Fruit fly (Drosophila melanogaster) whole organism, embryonic: Measurements from ENCODE around the gene brm.

Experiments
- Awh ChIP-seq: fragments of 200-800 bp; sonication (Bioruptor generic); IDR thresholded peaks from 2 replicates; pipeline ENCODE4, ENCODE4 v1.3.6; 2022; ENCODE audit warnings: missing biosample characterization, missing genetic modification characterization
- B-H1 ChIP-seq: fragments of 200-800 bp; sonication (Bioruptor generic); IDR thresholded peaks from 3 replicates; pipeline ENCODE4 v1.3.6; 2022; ENCODE audit warnings: missing biosample characterization, missing genetic modification characterization
- Bgb ChIP-seq: fragments of 200-800 bp; sonication (Bioruptor generic); IDR thresholded peaks from 2 replicates; pipeline ENCODE4 v1.3.6; 2022; ENCODE audit warnings: missing biosample characterization, missing genetic modification characterization; ENCODE audit not compliant: partially characterized antibody
- BtbVII ChIP-seq: fragments of 200-800 bp; sonication (Bioruptor generic); optimal IDR thresholded peaks from 3 replicates; lab custom pipeline; 2017; ENCODE audit warnings: missing biosample characterization, mild to moderate bottlenecking, missing genetic modification characterization
- CG10274 ChIP-seq: fragments of 200-800 bp; sonication (Bioruptor generic); optimal IDR thresholded peaks from 3 replicates; lab custom pipeline; 2017; ENCODE audit warnings: missing biosample characterization, mild to moderate bottlenecking, missing genetic modification characterization
- CG10565 ChIP-seq: fragments of 200-800 bp; sonication (Bioruptor generic); optimal IDR thresholded peaks from 3 replicates; lab custom pipeline; 2016; ENCODE audit warnings: missing biosample characterization, mild to moderate bottlenecking, missing genetic modification characterization
- CG10654 ChIP-seq: fragments of 200-800 bp; sonication (Bioruptor generic); optimal IDR thresholded peaks from 2 replicates; lab custom pipeline; 2016; ENCODE audit warnings: missing biosample characterization, missing genetic modification characterization
- CG12744 ChIP-seq: fragments of 200-800 bp; sonication (Bioruptor generic); optimal IDR thresholded peaks from 2 replicates; lab custom pipeline; 2016; ENCODE audit warnings: missing biosample characterization, missing genetic modification characterization
- CG14860 ChIP-seq: fragments of 200-800 bp; sonication (Bioruptor generic); IDR thresholded peaks from 3 replicates; pipeline ENCODE4 v1.3.6; 2022; ENCODE audit warnings: missing biosample characterization, missing genetic modification characterization; ENCODE audit not compliant: partially characterized antibody
- CG14965 ChIP-seq: fragments of 200-800 bp; sonication (Bioruptor generic); optimal IDR thresholded peaks from 2 replicates; lab custom pipeline; 2016; ENCODE audit warnings: missing biosample characterization, missing genetic modification characterization, borderline replicate concordance
- CG15011 ChIP-seq: fragments of 200-800 bp; sonication (Bioruptor generic); optimal IDR thresholded peaks from 3 replicates; lab custom pipeline; 2018; ENCODE audit warnings: missing biosample characterization, mild to moderate bottlenecking, missing genetic modification characterization
- CG15514 ChIP-seq: fragments of 200-800 bp; sonication (Bioruptor generic); optimal IDR thresholded peaks from 3 replicates; lab custom pipeline; 2017; ENCODE audit warnings: missing biosample characterization, missing genetic modification characterization, mild to moderate bottlenecking, moderate library complexity, missing genetic modification reagents
- CG15696 ChIP-seq: fragments of 200-800 bp; sonication (Bioruptor generic); optimal IDR thresholded peaks from 2 replicates; lab custom pipeline; 2019; ENCODE audit warnings: missing biosample characterization, mild to moderate bottlenecking, missing genetic modification characterization, moderate library complexity
- CG1603 ChIP-seq: fragments of 200-800 bp; sonication (Bioruptor generic); optimal IDR thresholded peaks from 2 replicates; lab custom pipeline; 2019; ENCODE audit warnings: missing biosample characterization, mild to moderate bottlenecking, missing genetic modification characterization, moderate library complexity
- CG2199 ChIP-seq: fragments of 200-800 bp; sonication (Bioruptor generic); IDR thresholded peaks from 3 replicates; pipeline ENCODE4 v1.3.6; 2022; ENCODE audit warnings: missing biosample characterization, missing genetic modification characterization
- CG31388 ChIP-seq: fragments of 200-800 bp; sonication (Bioruptor generic); optimal IDR thresholded peaks from 2 replicates; lab custom pipeline; 2016; ENCODE audit warnings: missing biosample characterization, missing genetic modification characterization
- CG34224 ChIP-seq: fragments of 200-800 bp; sonication (Bioruptor generic); IDR thresholded peaks from 3 replicates; pipeline ENCODE4 v1.3.6; 2022; ENCODE audit warnings: missing biosample characterization, missing genetic modification characterization; ENCODE audit not compliant: partially characterized antibody
- CG3726 ChIP-seq: fragments of 200-800 bp; sonication (Bioruptor generic); IDR thresholded peaks from 3 replicates; pipeline ENCODE4, ENCODE4 v1.3.6; 2022; ENCODE audit warnings: missing biosample characterization, missing genetic modification characterization
- CG4328 ChIP-seq: fragments of 200-800 bp; sonication (Bioruptor generic); optimal IDR thresholded peaks from 3 replicates; lab custom pipeline; 2017; ENCODE audit warnings: missing biosample characterization, missing genetic modification reagents, missing genetic modification characterization
- CG8290 ChIP-seq, 3 experiments: fragments of 200-800 bp; sonication (Bioruptor generic); optimal IDR thresholded peaks; 2 replicates each; lab custom pipeline; 2016 to 2019; ENCODE audit warnings: missing biosample characterization in 3 of 3, missing genetic modification characterization in 3 of 3, mild to moderate bottlenecking in 2 of 3, moderate library complexity in 1 of 3
- CG8944 ChIP-seq: fragments of 200-800 bp; sonication (Bioruptor generic); optimal IDR thresholded peaks from 3 replicates; lab custom pipeline; 2016; ENCODE audit warnings: missing biosample characterization, missing genetic modification characterization
- CG9437 ChIP-seq: fragments of 200-800 bp; sonication (Bioruptor generic); optimal IDR thresholded peaks from 2 replicates; lab custom pipeline; 2018; ENCODE audit warnings: missing biosample characterization, mild to moderate bottlenecking, missing genetic modification characterization
- CG9817 ChIP-seq: fragments of 200-800 bp; sonication (Bioruptor generic); optimal IDR thresholded peaks from 2 replicates; lab custom pipeline; 2018; ENCODE audit warnings: missing biosample characterization, mild to moderate bottlenecking, missing genetic modification characterization, moderate library complexity
- Dip3 ChIP-seq: fragments of 200-800 bp; sonication (Bioruptor generic); optimal IDR thresholded peaks from 3 replicates; lab custom pipeline; 2016; ENCODE audit warnings: missing biosample characterization, missing genetic modification characterization
- Drgx ChIP-seq: fragments of 200-800 bp; sonication (Bioruptor generic); IDR thresholded peaks from 2 replicates; pipeline ENCODE4 v1.3.6; 2022; ENCODE audit warnings: missing biosample characterization, missing genetic modification characterization
- ERR ChIP-seq: fragments of 200-800 bp; sonication (Bioruptor generic); optimal IDR thresholded peaks from 2 replicates; lab custom pipeline; 2016; ENCODE audit warnings: missing biosample characterization, missing genetic modification characterization
- Ets97D ChIP-seq: fragments of 200-800 bp; sonication (Bioruptor generic); optimal IDR thresholded peaks from 3 replicates; lab custom pipeline; 2016; ENCODE audit warnings: missing biosample characterization, missing genetic modification characterization
- HHEX ChIP-seq: fragments of 200-800 bp; sonication (Bioruptor generic); optimal IDR thresholded peaks from 3 replicates; lab custom pipeline; 2017; ENCODE audit warnings: missing biosample characterization, mild to moderate bottlenecking, missing genetic modification characterization, missing genetic modification reagents
- Hr51 ChIP-seq, 2 experiments: fragments of 200-800 bp; sonication (Bioruptor generic); optimal IDR thresholded peaks; 2 replicates in 1 of 2; 3 replicates in 1 of 2; lab custom pipeline; 2016 to 2018; ENCODE audit warnings: missing biosample characterization in 2 of 2, missing genetic modification characterization in 2 of 2, mild to moderate bottlenecking in 1 of 2, moderate library complexity in 1 of 2
- Med ChIP-seq: fragments of 200-800 bp; sonication (Bioruptor generic); peaks from one replicate; lab custom pipeline; 2016; ENCODE audit warnings: missing biosample characterization, missing genetic modification characterization, mild to moderate bottlenecking, inconsistent platforms, moderate library complexity
- Taf1 ChIP-seq: fragments of 200-800 bp; sonication (Bioruptor generic); IDR thresholded peaks from 2 replicates; pipeline ENCODE4 v1.3.6; 2022; ENCODE audit warnings: missing biosample characterization, missing genetic modification characterization
- YL-1 ChIP-seq: fragments of 200-800 bp; sonication (Bioruptor generic); optimal IDR thresholded peaks from 3 replicates; lab custom pipeline; 2017; ENCODE audit warnings: missing biosample characterization, mild to moderate bottlenecking, missing genetic modification characterization
- cas ChIP-seq: fragments of 200-800 bp; sonication (Bioruptor generic); IDR thresholded peaks from 2 replicates; pipeline ENCODE4 v1.3.6; 2022; ENCODE audit warnings: missing biosample characterization, missing genetic modification characterization
- chinmo ChIP-seq: fragments of 200-800 bp; sonication (Bioruptor generic); IDR thresholded peaks from 4 replicates; pipeline ENCODE4 v1.3.6; 2022; ENCODE audit warnings: missing biosample characterization, missing genetic modification characterization; ENCODE audit not compliant: partially characterized antibody
- dmrt11E ChIP-seq: fragments of 200-800 bp; sonication (Bioruptor generic); optimal IDR thresholded peaks from 3 replicates; lab custom pipeline; 2018; ENCODE audit warnings: missing biosample characterization, mild to moderate bottlenecking, missing genetic modification characterization, moderate library complexity
- eve ChIP-seq, 2 experiments: fragments of >200 bp; optimal IDR thresholded peaks; 2 replicates each; lab custom pipeline; 2017; ENCODE audit warnings: missing biosample characterization in 2 of 2, missing genetic modification characterization in 2 of 2
- eyg ChIP-seq: fragments of 200-800 bp; sonication (Bioruptor generic); optimal IDR thresholded peaks from 3 replicates; lab custom pipeline; 2016; ENCODE audit warnings: missing biosample characterization, missing genetic modification characterization
- gem ChIP-seq: fragments of 200-800 bp; sonication (Bioruptor generic); optimal IDR thresholded peaks from 2 replicates; lab custom pipeline; 2019; ENCODE audit warnings: missing biosample characterization, mild to moderate bottlenecking, missing genetic modification characterization, moderate library complexity
- hb ChIP-seq: fragments of 200-800 bp; sonication (Bioruptor generic); IDR thresholded peaks from 3 replicates; pipeline ENCODE4 v1.3.6; 2022; ENCODE audit warnings: missing biosample characterization, missing genetic modification characterization; ENCODE audit not compliant: partially characterized antibody
- lab ChIP-seq: fragments of 200-800 bp; sonication (Bioruptor generic); optimal IDR thresholded peaks from 3 replicates; lab custom pipeline; 2017; ENCODE audit warnings: missing biosample characterization, missing genetic modification characterization, mild to moderate bottlenecking, moderate library complexity, missing genetic modification reagents
- otp ChIP-seq: fragments of 200-800 bp; sonication (Bioruptor generic); IDR thresholded peaks from 3 replicates; pipeline ENCODE4, ENCODE4 v1.3.6; 2022; ENCODE audit warnings: missing biosample characterization, missing genetic modification characterization
- pan ChIP-seq, 4 experiments: fragments of >200 bp in 3 of 4; fragments of 200-800 bp in 1 of 4; sonication (Bioruptor generic) in 1 of 4; optimal IDR thresholded peaks in 3 of 4; IDR thresholded peaks in 1 of 4; 2 replicates each; pipeline versions ENCODE4 v1.3.6 to Lab custom; 2017 to 2022; ENCODE audit warnings: missing biosample characterization in 2 of 4, missing genetic modification characterization in 2 of 4, mixed read lengths in 1 of 4
- row ChIP-seq: fragments of 200-800 bp; sonication (Bioruptor generic); IDR thresholded peaks from 3 replicates; pipeline ENCODE4 v1.3.6; 2022; ENCODE audit warnings: missing biosample characterization, missing genetic modification characterization
- sug ChIP-seq: fragments of 200-800 bp; optimal IDR thresholded peaks from 2 replicates; lab custom pipeline; 2019; ENCODE audit warnings: missing biosample characterization, mild to moderate bottlenecking, missing genetic modification characterization, moderate library complexity

Gene brm

dm6 chr3L:15967588-15968500 is 14.8 kb downstream of the brm start, which contains the start of the genes Brr2 and CG10516 (continued):
- TF ChIP-seq CG15514 (GFP tag; lab: Kevin White, UChicago) (peak; percentile 70), gem (tag; lab: Kevin White, UChicago) (no peak), CG31388 (GFP tag; lab: Kevin White, UChicago) (no peak), hb (GFP tag; lab: Robert Waterston, UW) (no peak), eyg (GFP tag; lab: Kevin White, UChicago) (peak; percentile 41), CG34224 (GFP tag; lab: Robert Waterston, UW) (peak; percentile 27; the same call in 1 of the 3 replicates), Drgx (GFP tag; lab: Robert Waterston, UW) (no peak), CG9817 (tag; lab: Kevin White, UChicago) (peak; percentile 31), Awh (GFP tag; lab: Robert Waterston, UW) (0 out of 2 replicates have a peak, but pooled peaks have one; percentile 21), Ets97D (GFP tag; lab: Kevin White, UChicago) (peak; percentile 66), row (GFP tag; lab: Robert Waterston, UW) (peak; percentile 46; the same call in 2 of the 3 replicates), Med (GFP tag; lab: Kevin White, UChicago) (peak; percentile 86), lab (GFP tag; lab: Kevin White, UChicago) (no peak), CG10274 (no peak), Dip3 (no peak), B-H1 (GFP tag; lab: Robert Waterston, UW) (no peak), CG9437 (GFP tag; lab: Kevin White, UChicago) (peak; percentile 7), sug (tag; lab: Kevin White, UChicago) (peak; percentile 43), CG15011 (GFP tag; lab: Kevin White, UChicago) (no peak), CG14965 (GFP tag; lab: Kevin White, UChicago) (no peak), Taf1 (GFP tag; lab: Robert Waterston, UW) (no peak), HHEX (GFP tag; lab: Kevin White, UChicago) (peak; percentile 11), Hr51 (GFP tag; optimal IDR thresholded peaks at IDR 0.05; lab: Kevin White, UChicago) (peak in 1 of 2 experiments; percentile 29), CG4328 (GFP tag; lab: Kevin White, UChicago) (no peak)

dm6 chr3L:15958612-15959315 is 23.9 kb downstream of the brm start, which contains the start of gene CG17032:
Gene CG17032 (plus strand): TSS chr3L:15958843.
- TF ChIP-seq BtbVII (GFP tag; lab: Kevin White, UChicago) (peak; percentile 34), CG8290 (GFP tag; optimal IDR thresholded peaks at IDR 0.05; lab: Kevin White, UChicago) (no peak), CG8290 (tag; optimal IDR thresholded peaks at IDR 0.05; lab: Kevin White, UChicago) (no peak), ERR (GFP tag; lab: Kevin White, UChicago) (no peak), dmrt11E (tag; lab: Kevin White, UChicago) (no peak), Bgb (GFP tag; lab: Robert Waterston, UW) (no peak), CG8944 (GFP tag; lab: Kevin White, UChicago) (no peak), chinmo (GFP tag; lab: Robert Waterston, UW) (peak; percentile 65; the same call in 1 of the 4 replicates), CG1603 (tag; lab: Kevin White, UChicago) (no peak), YL-1 (GFP tag; lab: Kevin White, UChicago) (no peak), CG3726 (no peak), CG2199 (no peak), CG15696 (no peak), CG10565 (GFP tag; lab: Kevin White, UChicago) (no peak), eve (GFP tag; optimal IDR thresholded peaks at IDR 0.05; lab: Kevin White, UChicago) (no peak), pan (optimal IDR thresholded peaks at IDR 0.05; lab: Kevin White, UChicago) (no peak), pan (GFP tag; optimal IDR thresholded peaks at IDR 0.05 in 1 of 2, IDR thresholded peaks at IDR 0.05 in 1 of 2) (no peak), CG12744 (GFP tag; lab: Kevin White, UChicago) (no peak), CG9437 (GFP tag; lab: Kevin White, UChicago) (no peak), otp (GFP tag; lab: Robert Waterston, UW) (peak; percentile 63; the same call in 2 of the 3 replicates), CG10654 (GFP tag; lab: Kevin White, UChicago) (no peak), cas (GFP tag; lab: Robert Waterston, UW) (no peak), CG14860 (no peak)
